Fruit fly (Drosophila melanogaster) whole organism, prepupa: ENCODE results near the gene CG9592.

ENCODE experiments used
- CG10631 ChIP-seq: fragments of 200-800 bp; sonication (Bioruptor generic); optimal IDR thresholded peaks from 2 replicates; lab custom pipeline; 2016; ENCODE audit warnings: missing biosample characterization, missing genetic modification characterization
- CG11294 ChIP-seq: fragments of 200-800 bp; sonication (Bioruptor generic); IDR thresholded peaks from 2 replicates; pipeline ENCODE4 v1.3.6; 2022; ENCODE audit warnings: missing biosample characterization, missing genetic modification characterization
- CG11762 ChIP-seq: fragments of 200-800 bp; sonication (Bioruptor generic); optimal IDR thresholded peaks from 3 replicates; lab custom pipeline; 2016; ENCODE audit warnings: missing biosample characterization, missing genetic modification characterization; ENCODE audit not compliant: insufficient read depth
- CG11902 ChIP-seq: fragments of 200-800 bp; sonication (Bioruptor generic); optimal IDR thresholded peaks from 3 replicates; lab custom pipeline; 2016; ENCODE audit warnings: missing biosample characterization, missing genetic modification characterization
- CG15336 ChIP-seq: fragments of 200-800 bp; sonication (Bioruptor generic); IDR thresholded peaks from 2 replicates; pipeline ENCODE4 v1.3.6; 2022; ENCODE audit warnings: missing biosample characterization, missing genetic modification characterization
- CG16779 ChIP-seq: fragments of 200-800 bp; sonication (Bioruptor generic); optimal IDR thresholded peaks from 3 replicates; lab custom pipeline; 2017; ENCODE audit warnings: missing biosample characterization, mild to moderate bottlenecking, missing genetic modification characterization
- CG3032 ChIP-seq: fragments of 200-800 bp; optimal IDR thresholded peaks from 2 replicates; lab custom pipeline; 2019; ENCODE audit warnings: missing biosample characterization, mild to moderate bottlenecking, missing genetic modification characterization, moderate library complexity
- CG31627 ChIP-seq: fragments of 200-800 bp; sonication (Bioruptor generic); optimal IDR thresholded peaks from 3 replicates; lab custom pipeline; 2016; ENCODE audit warnings: missing biosample characterization, missing genetic modification characterization
- CG32006 ChIP-seq: fragments of 200-800 bp; sonication (Bioruptor generic); optimal IDR thresholded peaks from 3 replicates; lab custom pipeline; 2017; ENCODE audit warnings: missing biosample characterization, mild to moderate bottlenecking, missing genetic modification characterization
- CG3919 ChIP-seq: fragments of 200-800 bp; sonication (Bioruptor generic); optimal IDR thresholded peaks from 3 replicates; lab custom pipeline; 2016; ENCODE audit warnings: missing biosample characterization, missing genetic modification characterization
- CG4318 ChIP-seq: fragments of 200-800 bp; sonication (Bioruptor generic); optimal IDR thresholded peaks from 3 replicates; lab custom pipeline; 2017; ENCODE audit warnings: missing biosample characterization, mild to moderate bottlenecking, missing genetic modification characterization
- CG6163 ChIP-seq: fragments of 200-800 bp; sonication (Bioruptor generic); IDR thresholded peaks from 3 replicates; pipeline ENCODE4 v1.3.6; 2022; ENCODE audit warnings: missing biosample characterization, missing genetic modification characterization
- CG6276 ChIP-seq: fragments of 200-800 bp; sonication (Bioruptor generic); optimal IDR thresholded peaks from 2 replicates; lab custom pipeline; 2017; ENCODE audit warnings: missing biosample characterization, mild to moderate bottlenecking, missing genetic modification characterization
- CG6792 ChIP-seq: fragments of 200-800 bp; sonication (Bioruptor generic); optimal IDR thresholded peaks from 3 replicates; lab custom pipeline; 2016; ENCODE audit warnings: missing biosample characterization, missing genetic modification characterization
- CG6854 ChIP-seq: fragments of 200-800 bp; sonication (Bioruptor generic); optimal IDR thresholded peaks from 2 replicates; lab custom pipeline; 2017; ENCODE audit warnings: missing biosample characterization, mild to moderate bottlenecking, missing genetic modification characterization
- CG7368 ChIP-seq: fragments of 200-800 bp; sonication (Bioruptor generic); optimal IDR thresholded peaks from 3 replicates; lab custom pipeline; 2016; ENCODE audit warnings: missing biosample characterization, missing genetic modification characterization
- CG8119 ChIP-seq: fragments of 200-800 bp; sonication (Bioruptor generic); IDR thresholded peaks from 3 replicates; pipeline ENCODE4 v1.3.6; 2022; ENCODE audit warnings: missing biosample characterization, missing genetic modification characterization
- CG8319 ChIP-seq: fragments of 200-800 bp; sonication (Bioruptor generic); optimal IDR thresholded peaks from 3 replicates; lab custom pipeline; 2016; ENCODE audit warnings: missing biosample characterization, missing genetic modification characterization
- CG8632 ChIP-seq: fragments of 200-800 bp; sonication (Bioruptor generic); optimal IDR thresholded peaks from 3 replicates; lab custom pipeline; 2016; ENCODE audit warnings: missing biosample characterization, missing genetic modification characterization
- CG9139 ChIP-seq: fragments of 200-800 bp; sonication (Bioruptor generic); optimal IDR thresholded peaks from 3 replicates; lab custom pipeline; 2017; ENCODE audit warnings: missing biosample characterization, mild to moderate bottlenecking, missing genetic modification characterization
- Eip78C ChIP-seq: fragments of 200-800 bp; sonication (Bioruptor generic); peaks from one replicate; lab custom pipeline; 2016; ENCODE audit warnings: missing biosample characterization, missing genetic modification characterization
- Eip93F ChIP-seq: fragments of 200-800 bp; sonication (Bioruptor generic); optimal IDR thresholded peaks from 2 replicates; lab custom pipeline; 2016; ENCODE audit warnings: missing biosample characterization, mild to moderate bottlenecking, missing genetic modification characterization
- Ets21C ChIP-seq: fragments of 200-800 bp; sonication (Bioruptor generic); optimal IDR thresholded peaks from 3 replicates; lab custom pipeline; 2016; ENCODE audit warnings: missing biosample characterization, missing genetic modification characterization
- Ets96B ChIP-seq: fragments of 200-800 bp; optimal IDR thresholded peaks from 2 replicates; lab custom pipeline; 2019; ENCODE audit warnings: missing biosample characterization, mild to moderate bottlenecking, missing genetic modification characterization, moderate library complexity
- Gug ChIP-seq: fragments of 200-800 bp; sonication (Bioruptor generic); IDR thresholded peaks from 2 replicates; pipeline ENCODE4 v1.3.6; 2022; ENCODE audit warnings: missing biosample characterization, missing genetic modification characterization
- Hr38 ChIP-seq: sonication (Bioruptor generic); optimal IDR thresholded peaks from 2 replicates; lab custom pipeline; 2016; ENCODE audit warnings: missing biosample characterization, missing genetic modification characterization
- Hr39 ChIP-seq: fragments of 200-800 bp; sonication (Bioruptor generic); optimal IDR thresholded peaks from 2 replicates; lab custom pipeline; 2016; ENCODE audit warnings: missing biosample characterization, missing genetic modification characterization
- Hr4 ChIP-seq: fragments of 200-800 bp; sonication (Bioruptor generic); optimal IDR thresholded peaks from 3 replicates; lab custom pipeline; 2016; ENCODE audit warnings: missing biosample characterization, missing genetic modification characterization
- Lpt ChIP-seq: fragments of 200-800 bp; sonication (Bioruptor generic); optimal IDR thresholded peaks from 3 replicates; lab custom pipeline; 2016; ENCODE audit warnings: missing biosample characterization, missing genetic modification characterization
- OdsH ChIP-seq: fragments of 200-800 bp; sonication (Bioruptor generic); optimal IDR thresholded peaks from 3 replicates; lab custom pipeline; 2016; ENCODE audit warnings: missing biosample characterization, missing genetic modification characterization
- Sox102F ChIP-seq: fragments of 200-800 bp; sonication (Bioruptor generic); optimal IDR thresholded peaks from 2 replicates; lab custom pipeline; 2016; ENCODE audit warnings: missing biosample characterization, mild to moderate bottlenecking, missing genetic modification characterization
- Sox14 ChIP-seq: fragments of 200-800 bp; sonication (Bioruptor generic); optimal IDR thresholded peaks from 3 replicates; lab custom pipeline; 2016; ENCODE audit warnings: missing biosample characterization, missing genetic modification characterization
- Sox15 ChIP-seq: fragments of 200-800 bp; sonication (Bioruptor generic); optimal IDR thresholded peaks from 3 replicates; lab custom pipeline; 2016; ENCODE audit warnings: missing biosample characterization, missing genetic modification characterization
- achi ChIP-seq: fragments of 200-800 bp; sonication (Bioruptor generic); optimal IDR thresholded peaks from 3 replicates; lab custom pipeline; 2016; ENCODE audit warnings: missing biosample characterization, missing genetic modification characterization
- acj6 ChIP-seq: fragments of 200-800 bp; sonication (Bioruptor generic); optimal IDR thresholded peaks from 3 replicates; lab custom pipeline; 2016; ENCODE audit warnings: missing biosample characterization, missing genetic modification characterization
- dac ChIP-seq: fragments of 200-800 bp; sonication (Bioruptor generic); optimal IDR thresholded peaks from 2 replicates; lab custom pipeline; 2017; ENCODE audit warnings: missing biosample characterization, mild to moderate bottlenecking, missing genetic modification characterization
- eg ChIP-seq: fragments of 200-800 bp; sonication (Bioruptor generic); IDR thresholded peaks from 3 replicates; pipeline ENCODE4 v1.3.6; 2022; ENCODE audit warnings: missing biosample characterization, missing genetic modification characterization
- esn ChIP-seq: fragments of 200-800 bp; sonication (Bioruptor generic); optimal IDR thresholded peaks from 2 replicates; lab custom pipeline; 2016; ENCODE audit warnings: missing biosample characterization, mild to moderate bottlenecking, missing genetic modification characterization, moderate library complexity
- fd59A ChIP-seq: fragments of 200-800 bp; sonication (Bioruptor generic); optimal IDR thresholded peaks from 2 replicates; lab custom pipeline; 2017; ENCODE audit warnings: missing biosample characterization, mild to moderate bottlenecking, missing genetic modification characterization, missing genetic modification reagents
- fd85E ChIP-seq: fragments of 200-800 bp; sonication (Bioruptor generic); optimal IDR thresholded peaks from 3 replicates; lab custom pipeline; 2016; ENCODE audit warnings: missing biosample characterization, missing genetic modification characterization
- lz ChIP-seq: fragments of 200-800 bp; sonication (Bioruptor generic); optimal IDR thresholded peaks from 3 replicates; lab custom pipeline; 2016; ENCODE audit warnings: missing biosample characterization, missing genetic modification characterization
- net ChIP-seq: fragments of 200-800 bp; sonication (Bioruptor generic); optimal IDR thresholded peaks from 3 replicates; lab custom pipeline; 2016; ENCODE audit warnings: missing biosample characterization, missing genetic modification characterization
- pdm3 ChIP-seq: fragments of 200-800 bp; sonication (Bioruptor generic); optimal IDR thresholded peaks from 3 replicates; lab custom pipeline; 2016; ENCODE audit warnings: missing biosample characterization, missing genetic modification characterization
- salr ChIP-seq, 2 experiments: fragments of 200-800 bp; sonication (Bioruptor generic); optimal IDR thresholded peaks; 3 replicates each; lab custom pipeline; 2016 to 2018; ENCODE audit warnings: missing biosample characterization in 2 of 2, missing genetic modification characterization in 2 of 2, mild to moderate bottlenecking in 1 of 2
- spab ChIP-seq: fragments of 200-800 bp; sonication (Bioruptor generic); optimal IDR thresholded peaks from 2 replicates; lab custom pipeline; 2017; ENCODE audit warnings: missing biosample characterization, mild to moderate bottlenecking, missing genetic modification characterization, missing genetic modification reagents
- ss ChIP-seq, 2 experiments: fragments of 200-800 bp; sonication (Bioruptor generic); optimal IDR thresholded peaks; 2 replicates in 1 of 2; 3 replicates in 1 of 2; lab custom pipeline; 2017 to 2018; ENCODE audit warnings: mild to moderate bottlenecking in 2 of 2, missing biosample characterization in 2 of 2, missing genetic modification characterization in 2 of 2, moderate library complexity in 1 of 2
- svp ChIP-seq: fragments of 200-800 bp; sonication (Bioruptor generic); peaks from one replicate; lab custom pipeline; 2016; ENCODE audit warnings: missing biosample characterization, missing genetic modification characterization
- topi ChIP-seq: fragments of 200-800 bp; sonication (Bioruptor generic); optimal IDR thresholded peaks from 3 replicates; lab custom pipeline; 2016; ENCODE audit warnings: missing biosample characterization, missing genetic modification characterization
- vri ChIP-seq: fragments of 200-800 bp; sonication (Bioruptor generic); optimal IDR thresholded peaks from 3 replicates; lab custom pipeline; 2016; ENCODE audit warnings: missing biosample characterization, mild to moderate bottlenecking, missing genetic modification characterization

The CG9592 gene

DNA sequence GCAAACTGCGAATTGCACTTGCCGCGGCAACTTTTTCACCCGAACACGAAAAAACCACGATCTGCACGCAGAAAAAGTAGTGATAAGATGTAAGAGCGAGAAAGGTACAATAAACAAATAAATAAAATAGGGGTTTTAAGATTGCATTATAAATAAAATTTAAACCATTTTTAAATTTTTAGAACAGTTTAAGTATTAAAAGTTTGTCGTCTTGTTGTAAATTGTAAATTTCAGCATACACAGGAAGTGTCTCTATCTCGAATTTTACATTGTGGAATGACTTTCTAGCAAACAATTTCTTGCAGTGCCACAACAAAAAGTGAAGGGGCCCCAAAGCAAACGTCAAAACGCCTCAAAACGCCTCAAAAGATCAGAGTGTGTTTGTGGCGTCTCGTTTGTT, 17.0 kb downstream of the CG9592 start (continued):
- peak; percentile 47 for TF ChIP-seq CG11762
- TF ChIP-seq Hr39 (GFP tag; lab: Kevin White, UChicago) = peak; percentile 8
- TF ChIP-seq achi (GFP tag; lab: Kevin White, UChicago) = peak; percentile 73
- peak; percentile 70; the same call in 2 of the 3 replicates for TF ChIP-seq CG6163 (GFP tag; lab: Robert Waterston, UW)
- TF ChIP-seq acj6 (GFP tag; lab: Kevin White, UChicago) = peak; percentile 55
- no peak for TF ChIP-seq Eip93F (GFP tag; lab: Kevin White, UChicago)
- TF ChIP-seq CG3032 (tag; lab: Kevin White, UChicago) = peak; percentile 62
- TF ChIP-seq Hr4 = peak; percentile 91
- TF ChIP-seq Ets21C (GFP tag; lab: Kevin White, UChicago) = no peak
- 0 out of 2 replicates have a peak, but pooled peaks have one; percentile 48 for TF ChIP-seq CG11294 (GFP tag; lab: Robert Waterston, UW)
- TF ChIP-seq esn (GFP tag; lab: Kevin White, UChicago) = peak; percentile 50
- peak; percentile 44 for TF ChIP-seq CG8632 (GFP tag; lab: Kevin White, UChicago)
- TF ChIP-seq dac (GFP tag; lab: Kevin White, UChicago) = peak; percentile 62
- peak; percentile 77 for TF ChIP-seq eg (GFP tag; lab: Robert Waterston, UW)
- peak in 1 of 2 experiments; percentile 76 for TF ChIP-seq salr (GFP tag; optimal IDR thresholded peaks at IDR 0.05; lab: Kevin White, UChicago)
- peak; percentile 80 for TF ChIP-seq CG6276 (GFP tag; lab: Kevin White, UChicago)
- no peak for TF ChIP-seq fd85E (GFP tag; lab: Kevin White, UChicago)
- peak; percentile 88 for TF ChIP-seq CG32006 (GFP tag; lab: Kevin White, UChicago)
- TF ChIP-seq Sox14 (GFP tag; lab: Kevin White, UChicago) = peak; percentile 58
- peak; percentile 47 for TF ChIP-seq spab
- no peak for TF ChIP-seq CG16779
- TF ChIP-seq CG4318 (GFP tag; lab: Kevin White, UChicago) = peak; percentile 75
- TF ChIP-seq svp (GFP tag; lab: Kevin White, UChicago) = peak; percentile 51
- TF ChIP-seq CG6792 (GFP tag; lab: Kevin White, UChicago) = peak; percentile 51
- peak; percentile 76 for TF ChIP-seq pdm3
- peak; percentile 49 for TF ChIP-seq topi (GFP tag; lab: Kevin White, UChicago)
- no peak for TF ChIP-seq CG31627 (GFP tag; lab: Kevin White, UChicago)

DNA sequence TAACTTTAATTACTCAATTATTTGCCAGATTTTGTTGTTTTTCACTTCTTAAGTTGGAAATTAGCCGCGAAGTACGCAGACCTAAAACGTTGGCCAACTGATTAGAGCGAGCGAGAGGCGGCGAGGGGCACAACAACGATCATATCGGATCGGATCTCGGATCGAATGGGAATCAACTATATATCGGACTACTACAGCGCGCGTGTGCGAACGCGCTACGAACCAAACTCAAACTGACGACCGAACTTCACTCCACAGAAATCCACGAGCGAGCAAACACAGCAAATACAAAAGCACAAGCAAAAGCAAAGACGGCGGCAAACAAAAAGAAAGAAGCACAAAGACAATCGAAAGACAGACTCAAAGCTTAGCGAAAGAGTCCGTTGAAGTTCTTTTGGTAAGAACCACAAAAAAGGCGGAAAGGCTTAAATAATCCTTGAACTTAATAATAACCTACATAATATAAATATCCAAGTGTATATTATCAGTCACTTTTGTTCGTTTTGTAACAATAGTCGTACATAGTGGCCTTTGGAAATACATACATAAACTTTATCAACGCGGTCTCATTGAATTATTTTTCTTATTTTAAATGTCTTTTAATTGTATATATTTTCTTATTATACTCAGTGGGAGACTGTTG, 18.5 kb downstream of the CG9592 start, which contains the start of the genes bbg and CG43246:
Gene bbg (minus strand): TSS at position 235 of the 643 bp plus-strand sequence.
Gene CG43246 (plus strand): TSS at position 593 of the 643 bp plus-strand sequence.
- TF ChIP-seq CG6854 (GFP tag; lab: Kevin White, UChicago) = peak; percentile 19
- TF ChIP-seq Lpt (GFP tag; lab: Kevin White, UChicago) = no peak
- no peak for TF ChIP-seq OdsH (GFP tag; lab: Kevin White, UChicago)
- TF ChIP-seq fd59A = no peak
- peak; percentile 25 for TF ChIP-seq Eip78C (GFP tag; lab: Kevin White, UChicago)
- peak; percentile 10; the same call in 1 of the 3 replicates for TF ChIP-seq CG6163 (GFP tag; lab: Robert Waterston, UW)
- TF ChIP-seq Hr38 (GFP tag; lab: Kevin White, UChicago) = no peak
- TF ChIP-seq CG8119 (GFP tag; lab: Robert Waterston, UW) = no peak
- TF ChIP-seq spab = no peak
- no peak for TF ChIP-seq Hr4
- no peak for TF ChIP-seq CG3032 (tag; lab: Kevin White, UChicago)
- TF ChIP-seq Sox102F (GFP tag; lab: Kevin White, UChicago) = no peak
- TF ChIP-seq achi (GFP tag; lab: Kevin White, UChicago) = no peak
- no peak for TF ChIP-seq CG10631
- peak; percentile 19; the same call in 1 of the 2 replicates for TF ChIP-seq CG15336 (GFP tag; lab: Robert Waterston, UW)
- no peak for TF ChIP-seq Sox15 (GFP tag; lab: Kevin White, UChicago)
- TF ChIP-seq vri (GFP tag; lab: Kevin White, UChicago) = no peak
- TF ChIP-seq ss (GFP tag; optimal IDR thresholded peaks at IDR 0.05; lab: Kevin White, UChicago) = peak in 1 of 2 experiments; percentile 6
- TF ChIP-seq Ets96B = no peak
- TF ChIP-seq CG3919 = no peak
- no peak for TF ChIP-seq net (GFP tag; lab: Kevin White, UChicago)
- peak; percentile 30; the same call in 1 of the 3 replicates for TF ChIP-seq eg (GFP tag; lab: Robert Waterston, UW)
- TF ChIP-seq CG7368 (GFP tag; lab: Kevin White, UChicago) = no peak
- TF ChIP-seq salr (GFP tag; optimal IDR thresholded peaks at IDR 0.05; lab: Kevin White, UChicago) = no peak
- TF ChIP-seq acj6 (GFP tag; lab: Kevin White, UChicago) = no peak
- no peak for TF ChIP-seq lz
- TF ChIP-seq CG11902 = no peak
- TF ChIP-seq Gug (GFP tag; lab: Robert Waterston, UW) = no peak
- no peak for TF ChIP-seq CG9139 (GFP tag; lab: Kevin White, UChicago)
- no peak for TF ChIP-seq CG8319
- TF ChIP-seq CG8632 (GFP tag; lab: Kevin White, UChicago) = no peak
- TF ChIP-seq CG31627 (GFP tag; lab: Kevin White, UChicago) = no peak
